Fruit fly (Drosophila melanogaster) whole organism, embryonic: Measurements from ENCODE around the gene Myo28B1.

Source experiments
- BEAF-32 ChIP-seq: fragments of 200-800 bp; sonication (Bioruptor generic); optimal IDR thresholded peaks from 3 replicates; lab custom pipeline; 2017; ENCODE audit warnings: missing biosample characterization, missing genetic modification characterization, mild to moderate bottlenecking, moderate library complexity, missing genetic modification reagents
- CG10565 ChIP-seq: fragments of 200-800 bp; sonication (Bioruptor generic); optimal IDR thresholded peaks from 3 replicates; lab custom pipeline; 2016; ENCODE audit warnings: missing biosample characterization, mild to moderate bottlenecking, missing genetic modification characterization
- CG11085 ChIP-seq: fragments of 200-800 bp; sonication (Bioruptor generic); IDR thresholded peaks from 2 replicates; pipeline ENCODE4 v1.3.6; 2022; ENCODE audit warnings: missing biosample characterization, missing genetic modification characterization
- CG11456 ChIP-seq: fragments of 200-800 bp; sonication (Bioruptor generic); IDR thresholded peaks from 3 replicates; pipeline ENCODE4 v1.3.6; 2022; ENCODE audit warnings: missing biosample characterization, missing genetic modification characterization
- CG12071 ChIP-seq: fragments of 200-800 bp; sonication (Bioruptor generic); optimal IDR thresholded peaks from 3 replicates; lab custom pipeline; 2018; ENCODE audit warnings: missing biosample characterization, mild to moderate bottlenecking, missing genetic modification characterization
- CG12104 ChIP-seq: fragments of 200-800 bp; sonication (Bioruptor generic); optimal IDR thresholded peaks from 3 replicates; lab custom pipeline; 2016; ENCODE audit warnings: missing biosample characterization, missing genetic modification characterization
- CG12155 ChIP-seq: fragments of 200-800 bp; sonication (Bioruptor generic); optimal IDR thresholded peaks from 3 replicates; lab custom pipeline; 2016; ENCODE audit warnings: missing biosample characterization, missing genetic modification characterization
- CG12744 ChIP-seq: fragments of 200-800 bp; sonication (Bioruptor generic); optimal IDR thresholded peaks from 2 replicates; lab custom pipeline; 2016; ENCODE audit warnings: missing biosample characterization, missing genetic modification characterization
- CG12769 ChIP-seq: fragments of 200-800 bp; sonication (Bioruptor generic); optimal IDR thresholded peaks from 2 replicates; lab custom pipeline; 2019; ENCODE audit warnings: missing biosample characterization, mild to moderate bottlenecking, missing genetic modification characterization, moderate library complexity
- CG13287 ChIP-seq: fragments of 200-800 bp; sonication (Bioruptor generic); IDR thresholded peaks from 2 replicates; pipeline ENCODE4 v1.3.6; 2022; ENCODE audit warnings: missing biosample characterization, missing genetic modification characterization; ENCODE audit not compliant: partially characterized antibody
- CG14014 ChIP-seq: fragments of 200-800 bp; sonication (Bioruptor generic); IDR thresholded peaks from 2 replicates; pipeline ENCODE4 v1.3.6; 2022; ENCODE audit warnings: missing biosample characterization, missing genetic modification characterization
- CG14667 ChIP-seq: fragments of 200-800 bp; sonication (Bioruptor generic); IDR thresholded peaks from 2 replicates; pipeline ENCODE4 v1.3.6; 2022; ENCODE audit warnings: missing biosample characterization, missing genetic modification characterization
- CG16813 ChIP-seq: fragments of 200-800 bp; sonication (Bioruptor generic); IDR thresholded peaks from 3 replicates; pipeline ENCODE4 v1.3.6; 2022; ENCODE audit warnings: missing biosample characterization, missing genetic modification characterization; ENCODE audit not compliant: partially characterized antibody
- CG2678 ChIP-seq: fragments of 200-800 bp; sonication (Bioruptor generic); optimal IDR thresholded peaks from 3 replicates; lab custom pipeline; 2019; ENCODE audit warnings: missing biosample characterization, mild to moderate bottlenecking, missing genetic modification characterization, moderate library complexity
- CG3281 ChIP-seq: fragments of 200-800 bp; sonication (Bioruptor generic); optimal IDR thresholded peaks from 3 replicates; lab custom pipeline; 2017; ENCODE audit warnings: missing biosample characterization, mild to moderate bottlenecking, missing genetic modification characterization
- CG4707 ChIP-seq: fragments of 200-800 bp; sonication (Bioruptor generic); optimal IDR thresholded peaks from 2 replicates; lab custom pipeline; 2018; ENCODE audit warnings: missing biosample characterization, mild to moderate bottlenecking, missing genetic modification characterization, moderate library complexity
- CG4854 ChIP-seq: fragments of 200-800 bp; sonication (Bioruptor generic); optimal IDR thresholded peaks from 2 replicates; lab custom pipeline; 2016; ENCODE audit warnings: missing biosample characterization, missing genetic modification characterization, inconsistent platforms
- CG6654 ChIP-seq: fragments of 200-800 bp; sonication (Bioruptor generic); optimal IDR thresholded peaks from 2 replicates; lab custom pipeline; 2017; ENCODE audit warnings: missing biosample characterization, mild to moderate bottlenecking, missing genetic modification characterization
- CG7271 ChIP-seq: fragments of 200-800 bp; sonication (Bioruptor generic); optimal IDR thresholded peaks from 2 replicates; lab custom pipeline; 2018; ENCODE audit warnings: missing biosample characterization, mild to moderate bottlenecking, missing genetic modification characterization, moderate library complexity
- CG8089 ChIP-seq: fragments of 200-800 bp; sonication (Bioruptor generic); optimal IDR thresholded peaks from 3 replicates; lab custom pipeline; 2016; ENCODE audit warnings: missing biosample characterization, missing genetic modification characterization
- CG8944 ChIP-seq: fragments of 200-800 bp; sonication (Bioruptor generic); optimal IDR thresholded peaks from 3 replicates; lab custom pipeline; 2016; ENCODE audit warnings: missing biosample characterization, missing genetic modification characterization
- Dbx ChIP-seq: fragments of 200-800 bp; sonication (Bioruptor generic); IDR thresholded peaks from 3 replicates; pipeline ENCODE4 v1.3.6; 2022; ENCODE audit warnings: missing biosample characterization, missing genetic modification characterization
- Dll ChIP-seq: fragments of 200-800 bp; sonication (Bioruptor generic); IDR thresholded peaks from 4 replicates; pipeline ENCODE4 v1.3.6; 2022; ENCODE audit warnings: missing biosample characterization, missing genetic modification characterization; ENCODE audit not compliant: partially characterized antibody
- Dref ChIP-seq: fragments of 200-800 bp; sonication (Bioruptor generic); IDR thresholded peaks from 2 replicates; pipeline ENCODE4 v1.3.6; 2022; ENCODE audit warnings: missing biosample characterization, missing genetic modification characterization
- Hand ChIP-seq: fragments of 200-800 bp; sonication (Bioruptor generic); optimal IDR thresholded peaks from 2 replicates; lab custom pipeline; 2017; ENCODE audit warnings: mild to moderate bottlenecking, missing biosample characterization, missing genetic modification reagents, missing genetic modification characterization
- Myb ChIP-seq: fragments of 200-800 bp; sonication (Bioruptor generic); optimal IDR thresholded peaks from 2 replicates; lab custom pipeline; 2016; ENCODE audit warnings: missing biosample characterization, missing genetic modification characterization
- Nf-YA ChIP-seq: fragments of 200-800 bp; sonication (Bioruptor generic); IDR thresholded peaks from 2 replicates; pipeline ENCODE4 v1.3.6; 2022; ENCODE audit warnings: missing biosample characterization, missing genetic modification characterization
- Tbp ChIP-seq: fragments of >200 bp; optimal IDR thresholded peaks from 2 replicates; lab custom pipeline; 2018; ENCODE audit warnings: missing biosample characterization, missing genetic modification characterization
- Usf ChIP-seq: fragments of 200-800 bp; sonication (Bioruptor generic); optimal IDR thresholded peaks from 2 replicates; lab custom pipeline; 2017; ENCODE audit warnings: missing genotype, missing biosample characterization, missing genetic modification characterization
- Xrp1 ChIP-seq: fragments of 200-800 bp; sonication (Bioruptor generic); IDR thresholded peaks from 2 replicates; pipeline ENCODE4 v1.3.6; 2022; ENCODE audit warnings: missing biosample characterization, missing genetic modification characterization
- ab ChIP-seq: fragments of 200-800 bp; sonication (Bioruptor generic); optimal IDR thresholded peaks from 2 replicates; lab custom pipeline; 2016; ENCODE audit warnings: missing biosample characterization, missing genetic modification characterization
- al ChIP-seq: fragments of 200-800 bp; sonication (Bioruptor generic); IDR thresholded peaks from 2 replicates; pipeline ENCODE4 v1.3.6; 2022; ENCODE audit warnings: missing biosample characterization, missing genetic modification characterization
- ash1 ChIP-seq: fragments of 200-800 bp; sonication (Bioruptor generic); optimal IDR thresholded peaks from 2 replicates; lab custom pipeline; 2018; ENCODE audit warnings: missing biosample characterization, mild to moderate bottlenecking, missing genetic modification characterization
- caup ChIP-seq: fragments of 200-800 bp; sonication (Bioruptor generic); optimal IDR thresholded peaks from 3 replicates; lab custom pipeline; 2017; ENCODE audit warnings: missing biosample characterization, mild to moderate bottlenecking, missing genetic modification characterization, moderate library complexity; ENCODE audit not compliant: severe bottlenecking
- cg ChIP-seq: fragments of 200-800 bp; sonication (Bioruptor generic); optimal IDR thresholded peaks from 3 replicates; lab custom pipeline; 2019; ENCODE audit warnings: missing biosample characterization, mild to moderate bottlenecking, missing genetic modification characterization, moderate library complexity
- chn ChIP-seq: fragments of 200-800 bp; sonication (Bioruptor generic); optimal IDR thresholded peaks from 2 replicates; lab custom pipeline; 2016; ENCODE audit warnings: missing biosample characterization, missing genetic modification characterization
- ftz-f1 ChIP-seq: fragments of 200-800 bp; sonication (Bioruptor generic); optimal IDR thresholded peaks from 2 replicates; lab custom pipeline; 2016; ENCODE audit warnings: missing biosample characterization, missing genetic modification characterization
- gfzf ChIP-seq: fragments of 200-800 bp; sonication (Bioruptor generic); optimal IDR thresholded peaks from 2 replicates; lab custom pipeline; 2016; ENCODE audit warnings: missing biosample characterization, mild to moderate bottlenecking, missing genetic modification characterization, moderate library complexity
- ken ChIP-seq: fragments of 200-800 bp; sonication (Bioruptor generic); IDR thresholded peaks from 3 replicates; pipeline ENCODE4 v1.3.6; 2022; ENCODE audit warnings: missing biosample characterization, missing genetic modification characterization
- knrl ChIP-seq: fragments of 200-800 bp; sonication (Bioruptor generic); IDR thresholded peaks from 3 replicates; pipeline ENCODE4 v1.3.6; 2022; ENCODE audit warnings: missing biosample characterization, missing genetic modification characterization; ENCODE audit not compliant: partially characterized antibody
- lilli ChIP-seq: fragments of 200-800 bp; sonication (Bioruptor generic); optimal IDR thresholded peaks from 3 replicates; lab custom pipeline; 2016; ENCODE audit warnings: missing biosample characterization, missing genetic modification characterization
- lola ChIP-seq, 3 experiments: fragments of >200 bp in 2 of 3; fragments of 200-800 bp in 1 of 3; sonication (Bioruptor generic) in 1 of 3; optimal IDR thresholded peaks; 2 replicates each; lab custom pipeline; 2017 to 2019; ENCODE audit warnings: missing biosample characterization in 3 of 3, missing genetic modification characterization in 3 of 3, mild to moderate bottlenecking in 1 of 3, moderate library complexity in 1 of 3
- psq ChIP-seq: fragments of 200-800 bp; sonication (Bioruptor generic); optimal IDR thresholded peaks from 2 replicates; lab custom pipeline; 2017; ENCODE audit warnings: missing biosample characterization, missing genetic modification characterization
- rib ChIP-seq: fragments of 200-800 bp; sonication (Bioruptor generic); IDR thresholded peaks from 2 replicates; pipeline ENCODE4 v1.3.6; 2022; ENCODE audit warnings: missing biosample characterization, missing genetic modification characterization
- sc ChIP-seq, 3 experiments: fragments of >200 bp in 2 of 3; fragments of 200-800 bp in 1 of 3; sonication (Bioruptor generic) in 1 of 3; optimal IDR thresholded peaks; 2 replicates in 2 of 3; 3 replicates in 1 of 3; lab custom pipeline; 2017; ENCODE audit warnings: mild to moderate bottlenecking in 1 of 3, missing biosample characterization in 1 of 3, missing genetic modification characterization in 1 of 3, missing genetic modification reagents in 1 of 3
- sim ChIP-seq: fragments of 200-800 bp; sonication (Bioruptor generic); IDR thresholded peaks from 2 replicates; pipeline ENCODE4 v1.3.6; 2022; ENCODE audit warnings: missing biosample characterization, missing genetic modification characterization
- sr ChIP-seq: fragments of 200-800 bp; sonication (Bioruptor generic); IDR thresholded peaks from 3 replicates; pipeline ENCODE4 v1.3.6; 2022; ENCODE audit warnings: missing biosample characterization, missing genetic modification characterization
- stwl ChIP-seq: fragments of 200-800 bp; sonication (Bioruptor generic); optimal IDR thresholded peaks from 3 replicates; lab custom pipeline; 2018; ENCODE audit warnings: missing biosample characterization, mild to moderate bottlenecking, missing genetic modification characterization, moderate library complexity
- tgo ChIP-seq: fragments of 200-800 bp; sonication (Bioruptor generic); IDR thresholded peaks from 3 replicates; pipeline ENCODE4 v1.3.6; 2022; ENCODE audit warnings: missing biosample characterization, missing genetic modification characterization
- yki ChIP-seq: fragments of >200 bp; optimal IDR thresholded peaks from 3 replicates; lab custom pipeline; 2018
- zen2 ChIP-seq: fragments of 200-800 bp; sonication (Bioruptor generic); IDR thresholded peaks from 3 replicates; pipeline ENCODE4 v1.3.6; 2022; ENCODE audit warnings: missing biosample characterization, missing genetic modification characterization; ENCODE audit not compliant: partially characterized antibody

The Myo28B1 gene

dm6 chr2L:7635156-7635555 is 30.7 kb upstream of the Myo28B1 start (continued):
- no peak for TF ChIP-seq CG12744
- no peak for TF ChIP-seq CG16813
- TF ChIP-seq caup = no peak
- peak; percentile 93 for TF ChIP-seq Xrp1 (GFP tag; lab: Robert Waterston, UW)
- TF ChIP-seq Usf (GFP tag; lab: Kevin White, UChicago) = no peak
- TF ChIP-seq cg (GFP tag; lab: Kevin White, UChicago) = no peak
- no peak for TF ChIP-seq al (GFP tag; lab: Robert Waterston, UW)
- no peak for TF ChIP-seq CG11456 (GFP tag; lab: Robert Waterston, UW)
- peak; percentile 11 for TF ChIP-seq CG8944 (GFP tag; lab: Kevin White, UChicago)
- 0 out of 3 replicates have a peak, but pooled peaks have one; percentile 29 for TF ChIP-seq ken (GFP tag; lab: Robert Waterston, UW)
- no peak for TF ChIP-seq stwl (tag; lab: Kevin White, UChicago)
- TF ChIP-seq ash1 (GFP tag; lab: Kevin White, UChicago) = no peak
- no peak for TF ChIP-seq rib
- no peak for TF ChIP-seq BEAF-32 (GFP tag; lab: Kevin White, UChicago)
- TF ChIP-seq CG13287 (GFP tag; lab: Robert Waterston, UW) = no peak
- no peak for TF ChIP-seq knrl (GFP tag; lab: Robert Waterston, UW)
- no peak for TF ChIP-seq Myb (GFP tag; lab: Kevin White, UChicago)
- no peak for TF ChIP-seq sc (optimal IDR thresholded peaks at IDR 0.05; lab: Kevin White, UChicago)
- TF ChIP-seq sc (GFP tag; optimal IDR thresholded peaks at IDR 0.05; lab: Kevin White, UChicago) = no peak
- no peak for TF ChIP-seq CG4854
- no peak for TF ChIP-seq sr (GFP tag; lab: Robert Waterston, UW)
- no peak for TF ChIP-seq psq (GFP tag; lab: Kevin White, UChicago)
- TF ChIP-seq Dll (GFP tag; lab: Robert Waterston, UW) = no peak
- TF ChIP-seq CG12769 (tag; lab: Kevin White, UChicago) = no peak
- TF ChIP-seq sim (GFP tag; lab: Robert Waterston, UW) = no peak
- no peak for TF ChIP-seq ab
- peak; percentile 60 for TF ChIP-seq CG7271 (tag; lab: Kevin White, UChicago)
- TF ChIP-seq CG12104 (GFP tag; lab: Kevin White, UChicago) = no peak
- peak; percentile 52 for TF ChIP-seq chn (GFP tag; lab: Kevin White, UChicago)
- TF ChIP-seq CG3281 (GFP tag; lab: Kevin White, UChicago) = no peak
- no peak for TF ChIP-seq lilli (GFP tag; lab: Kevin White, UChicago)
- no peak for TF ChIP-seq yki (lab: Kevin White, UChicago)
- TF ChIP-seq Hand = no peak
- peak; percentile 48; the same call in 1 of the 2 replicates for TF ChIP-seq CG14667
- TF ChIP-seq Tbp = no peak
- no peak for TF ChIP-seq Dbx (GFP tag; lab: Robert Waterston, UW)
- no peak for TF ChIP-seq CG12155 (GFP tag; lab: Kevin White, UChicago)
- no peak for TF ChIP-seq gfzf (GFP tag; lab: Kevin White, UChicago)
- TF ChIP-seq CG10565 = no peak
- no peak for TF ChIP-seq Nf-YA (GFP tag; lab: Robert Waterston, UW)
- TF ChIP-seq lola (GFP tag; optimal IDR thresholded peaks at IDR 0.05; lab: Kevin White, UChicago) = peak in 1 of 3 experiments; percentile 60
- TF ChIP-seq CG14014 = no peak
- TF ChIP-seq zen2 = no peak
- TF ChIP-seq CG6654 = no peak
- TF ChIP-seq ftz-f1 (GFP tag; lab: Kevin White, UChicago) = no peak
- TF ChIP-seq CG4707 = no peak
- TF ChIP-seq tgo (GFP tag; lab: Robert Waterston, UW) = no peak
- no peak for TF ChIP-seq Dref (GFP tag; lab: Robert Waterston, UW)
- TF ChIP-seq CG2678 = no peak
- peak; percentile 26 for TF ChIP-seq CG8089
- no peak for TF ChIP-seq CG12071 (GFP tag; lab: Kevin White, UChicago)
- no peak for TF ChIP-seq CG11085 (GFP tag; lab: Robert Waterston, UW)
